Fruit fly (Drosophila melanogaster) whole organism, prepupa: ENCODE measurements around the gene CG32219.

Experiments
- CG16779 ChIP-seq: fragments of 200-800 bp; sonication (Bioruptor generic); optimal IDR thresholded peaks from 3 replicates; lab custom pipeline; 2017; ENCODE audit warnings: missing biosample characterization, mild to moderate bottlenecking, missing genetic modification characterization
- Hr38 ChIP-seq: sonication (Bioruptor generic); optimal IDR thresholded peaks from 2 replicates; lab custom pipeline; 2016; ENCODE audit warnings: missing biosample characterization, missing genetic modification characterization
- Lpt ChIP-seq: fragments of 200-800 bp; sonication (Bioruptor generic); optimal IDR thresholded peaks from 3 replicates; lab custom pipeline; 2016; ENCODE audit warnings: missing biosample characterization, missing genetic modification characterization
- OdsH ChIP-seq: fragments of 200-800 bp; sonication (Bioruptor generic); optimal IDR thresholded peaks from 3 replicates; lab custom pipeline; 2016; ENCODE audit warnings: missing biosample characterization, missing genetic modification characterization

DNA sequence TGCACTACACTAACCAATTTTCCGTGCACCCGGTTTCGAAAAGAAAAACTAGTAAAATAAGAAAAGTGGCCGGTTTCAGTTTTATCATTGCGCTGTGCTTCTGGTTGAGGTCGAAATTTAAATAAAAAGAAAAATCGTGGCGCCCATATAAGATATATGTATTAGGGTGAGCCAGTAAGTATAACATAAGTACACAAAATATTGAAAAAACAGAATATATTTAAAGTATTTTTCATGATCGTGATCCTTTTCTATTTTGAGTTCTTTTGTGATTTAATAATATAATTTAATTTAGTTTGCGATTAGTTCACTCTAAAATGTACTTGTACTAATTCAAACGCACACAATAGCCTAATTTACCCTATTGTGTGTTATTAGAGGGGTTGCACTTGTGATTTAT is 38.0 kb upstream of the CG32219 start, which contains the start of gene Csas:
- TF ChIP-seq CG16779 (no peak), Hr38 (GFP tag; lab: Kevin White, UChicago) (no peak), Lpt (GFP tag; lab: Kevin White, UChicago) (no peak), OdsH (GFP tag; lab: Kevin White, UChicago) (no peak)
